Fruit fly (Drosophila melanogaster) whole organism, embryonic: ENCODE measurements around the gene crq.
A peak's percentile ranks its signal among the peaks of the same experiment; 100 is the strongest.

Source experiments
- Blimp-1 ChIP-seq: fragments of 200-800 bp; sonication (Bioruptor generic); optimal IDR thresholded peaks from 3 replicates; lab custom pipeline; 2018; ENCODE audit warnings: missing biosample characterization, missing genetic modification characterization, mild to moderate bottlenecking, moderate library complexity, missing genetic modification reagents
- C15 ChIP-seq: fragments of 200-800 bp; sonication (Bioruptor generic); IDR thresholded peaks from 3 replicates; pipeline ENCODE4 v1.3.6; 2022; ENCODE audit warnings: missing biosample characterization, missing genetic modification characterization
- CG1024 ChIP-seq: fragments of 200-800 bp; sonication (Bioruptor generic); IDR thresholded peaks from 2 replicates; pipeline ENCODE4 v1.3.6; 2022; ENCODE audit warnings: missing biosample characterization, missing genetic modification characterization
- CG10321 ChIP-seq: fragments of 200-800 bp; sonication (Bioruptor generic); IDR thresholded peaks from 2 replicates; pipeline ENCODE4 v1.3.6; 2022; ENCODE audit warnings: missing biosample characterization, missing genetic modification characterization
- CG11247 ChIP-seq: fragments of 200-800 bp; sonication (Bioruptor generic); IDR thresholded peaks from 2 replicates; pipeline ENCODE4 v1.3.6; 2022; ENCODE audit warnings: missing biosample characterization, missing genetic modification characterization
- CG11696 ChIP-seq: fragments of 200-800 bp; sonication (Bioruptor generic); IDR thresholded peaks from 2 replicates; pipeline ENCODE4 v1.3.6; 2022; ENCODE audit warnings: missing biosample characterization, missing genetic modification characterization
- CG1233 ChIP-seq: fragments of 200-800 bp; sonication (Bioruptor generic); optimal IDR thresholded peaks from 4 replicates; lab custom pipeline; 2018; ENCODE audit warnings: missing biosample characterization, mild to moderate bottlenecking, missing genetic modification characterization
- CG12769 ChIP-seq: fragments of 200-800 bp; sonication (Bioruptor generic); optimal IDR thresholded peaks from 2 replicates; lab custom pipeline; 2019; ENCODE audit warnings: missing biosample characterization, mild to moderate bottlenecking, missing genetic modification characterization, moderate library complexity
- CG12942 ChIP-seq: fragments of 200-800 bp; sonication (Bioruptor generic); optimal IDR thresholded peaks from 3 replicates; lab custom pipeline; 2016; ENCODE audit warnings: missing biosample characterization, missing genetic modification characterization
- CG13287 ChIP-seq: fragments of 200-800 bp; sonication (Bioruptor generic); IDR thresholded peaks from 2 replicates; pipeline ENCODE4 v1.3.6; 2022; ENCODE audit warnings: missing biosample characterization, missing genetic modification characterization; ENCODE audit not compliant: partially characterized antibody
- CG15011 ChIP-seq: fragments of 200-800 bp; sonication (Bioruptor generic); optimal IDR thresholded peaks from 3 replicates; lab custom pipeline; 2018; ENCODE audit warnings: missing biosample characterization, mild to moderate bottlenecking, missing genetic modification characterization
- CG15269 ChIP-seq: fragments of 200-800 bp; sonication (Bioruptor generic); optimal IDR thresholded peaks from 2 replicates; lab custom pipeline; 2018; ENCODE audit warnings: missing biosample characterization, mild to moderate bottlenecking, missing genetic modification characterization, moderate library complexity
- CG15696 ChIP-seq: fragments of 200-800 bp; sonication (Bioruptor generic); optimal IDR thresholded peaks from 2 replicates; lab custom pipeline; 2019; ENCODE audit warnings: missing biosample characterization, mild to moderate bottlenecking, missing genetic modification characterization, moderate library complexity
- CG17385 ChIP-seq: fragments of 200-800 bp; sonication (Bioruptor generic); optimal IDR thresholded peaks from 3 replicates; lab custom pipeline; 2018; ENCODE audit warnings: missing biosample characterization, mild to moderate bottlenecking, missing genetic modification characterization
- CG2875 ChIP-seq: fragments of 200-800 bp; sonication (Bioruptor generic); optimal IDR thresholded peaks from 2 replicates; lab custom pipeline; 2017; ENCODE audit warnings: missing biosample characterization, mild to moderate bottlenecking, missing genetic modification characterization, missing genetic modification reagents
- CG34224 ChIP-seq: fragments of 200-800 bp; sonication (Bioruptor generic); IDR thresholded peaks from 3 replicates; pipeline ENCODE4 v1.3.6; 2022; ENCODE audit warnings: missing biosample characterization, missing genetic modification characterization; ENCODE audit not compliant: partially characterized antibody
- CG3726 ChIP-seq: fragments of 200-800 bp; sonication (Bioruptor generic); IDR thresholded peaks from 3 replicates; pipeline ENCODE4, ENCODE4 v1.3.6; 2022; ENCODE audit warnings: missing biosample characterization, missing genetic modification characterization
- CG4360 ChIP-seq: fragments of 200-800 bp; sonication (Bioruptor generic); IDR thresholded peaks from 2 replicates; pipeline ENCODE4 v1.3.6; 2022; ENCODE audit warnings: missing biosample characterization, missing genetic modification characterization
- CG4617 ChIP-seq: fragments of 200-800 bp; sonication (Bioruptor generic); optimal IDR thresholded peaks from 3 replicates; lab custom pipeline; 2016; ENCODE audit warnings: missing biosample characterization, missing genetic modification characterization, borderline replicate concordance
- CG9876 ChIP-seq: fragments of 200-800 bp; sonication (Bioruptor generic); optimal IDR thresholded peaks from 2 replicates; lab custom pipeline; 2016; ENCODE audit warnings: missing biosample characterization, missing genetic modification characterization
- Dfd ChIP-seq, 2 experiments: fragments of >200 bp; optimal IDR thresholded peaks; 2 replicates each; lab custom pipeline; 2017; ENCODE audit warnings: missing biosample characterization in 2 of 2, missing genetic modification characterization in 2 of 2
- ERR ChIP-seq: fragments of 200-800 bp; sonication (Bioruptor generic); optimal IDR thresholded peaks from 2 replicates; lab custom pipeline; 2016; ENCODE audit warnings: missing biosample characterization, missing genetic modification characterization
- Elba2 ChIP-seq: fragments of 200-800 bp; sonication (Bioruptor generic); optimal IDR thresholded peaks from 3 replicates; lab custom pipeline; 2016; ENCODE audit warnings: missing biosample characterization, missing genetic modification characterization
- Ets65A ChIP-seq: fragments of 200-800 bp; sonication (Bioruptor generic); peaks from one replicate; lab custom pipeline; 2016; ENCODE audit warnings: missing biosample characterization, missing genetic modification characterization
- Lim3 ChIP-seq: fragments of 200-800 bp; sonication (Bioruptor generic); IDR thresholded peaks from 2 replicates; pipeline ENCODE4 v1.3.6; 2022; ENCODE audit warnings: missing biosample characterization, missing genetic modification characterization
- MTF-1 ChIP-seq: fragments of 200-800 bp; sonication (Bioruptor generic); optimal IDR thresholded peaks from 2 replicates; lab custom pipeline; 2018; ENCODE audit warnings: missing biosample characterization, mild to moderate bottlenecking, missing genetic modification characterization, borderline replicate concordance
- Myb ChIP-seq: fragments of 200-800 bp; sonication (Bioruptor generic); optimal IDR thresholded peaks from 2 replicates; lab custom pipeline; 2016; ENCODE audit warnings: missing biosample characterization, missing genetic modification characterization
- Sin3A ChIP-seq: fragments of >200 bp; optimal IDR thresholded peaks from 2 replicates; lab custom pipeline; 2018
- al ChIP-seq: fragments of 200-800 bp; sonication (Bioruptor generic); IDR thresholded peaks from 2 replicates; pipeline ENCODE4 v1.3.6; 2022; ENCODE audit warnings: missing biosample characterization, missing genetic modification characterization
- amos ChIP-seq: fragments of 200-800 bp; sonication (Bioruptor generic); IDR thresholded peaks from 2 replicates; pipeline ENCODE4 v1.3.6; 2022; ENCODE audit warnings: missing biosample characterization, missing genetic modification characterization; ENCODE audit not compliant: partially characterized antibody
- ci ChIP-seq: fragments of 200-800 bp; sonication (Bioruptor generic); IDR thresholded peaks from 3 replicates; pipeline ENCODE4 v1.3.6; 2022; ENCODE audit warnings: missing biosample characterization, missing genetic modification characterization
- corto ChIP-seq: fragments of 200-800 bp; sonication (Bioruptor generic); optimal IDR thresholded peaks from 2 replicates; lab custom pipeline; 2016; ENCODE audit warnings: missing biosample characterization, mild to moderate bottlenecking, missing genetic modification characterization, moderate library complexity
- da ChIP-seq: fragments of 200-800 bp; sonication (Bioruptor generic); optimal IDR thresholded peaks from 2 replicates; lab custom pipeline; 2016; ENCODE audit warnings: missing biosample characterization, missing genetic modification characterization
- dmrt99B ChIP-seq: fragments of 200-800 bp; sonication (Bioruptor generic); optimal IDR thresholded peaks from 2 replicates; lab custom pipeline; 2018; ENCODE audit warnings: missing biosample characterization, mild to moderate bottlenecking, missing genetic modification characterization, moderate library complexity
- fd64A ChIP-seq: fragments of 200-800 bp; sonication (Bioruptor generic); optimal IDR thresholded peaks from 3 replicates; lab custom pipeline; 2018; ENCODE audit warnings: missing biosample characterization, mild to moderate bottlenecking, missing genetic modification characterization
- h ChIP-seq: fragments of >200 bp; optimal IDR thresholded peaks from 2 replicates; lab custom pipeline; 2017
- otp ChIP-seq: fragments of 200-800 bp; sonication (Bioruptor generic); IDR thresholded peaks from 3 replicates; pipeline ENCODE4, ENCODE4 v1.3.6; 2022; ENCODE audit warnings: missing biosample characterization, missing genetic modification characterization
- pfk ChIP-seq: fragments of 200-800 bp; sonication (Bioruptor generic); optimal IDR thresholded peaks from 2 replicates; lab custom pipeline; 2018; ENCODE audit warnings: missing biosample characterization, mild to moderate bottlenecking, missing genetic modification characterization, moderate library complexity
- pho ChIP-seq: fragments of 200-800 bp; sonication (Bioruptor generic); optimal IDR thresholded peaks from 2 replicates; lab custom pipeline; 2016; ENCODE audit warnings: missing biosample characterization, missing genetic modification characterization
- row ChIP-seq: fragments of 200-800 bp; sonication (Bioruptor generic); IDR thresholded peaks from 3 replicates; pipeline ENCODE4 v1.3.6; 2022; ENCODE audit warnings: missing biosample characterization, missing genetic modification characterization
- run ChIP-seq: fragments of 200-800 bp; sonication (Bioruptor generic); optimal IDR thresholded peaks from 3 replicates; lab custom pipeline; 2018; ENCODE audit warnings: missing biosample characterization, mild to moderate bottlenecking, missing genetic modification characterization
- sens-2 ChIP-seq: fragments of 200-800 bp; sonication (Bioruptor generic); IDR thresholded peaks from 2 replicates; pipeline ENCODE4 v1.3.6; 2022; ENCODE audit warnings: missing biosample characterization, missing genetic modification characterization
- slou ChIP-seq: fragments of 200-800 bp; sonication (Bioruptor generic); optimal IDR thresholded peaks from 3 replicates; lab custom pipeline; 2016; ENCODE audit warnings: missing biosample characterization, missing genetic modification characterization
- sqz ChIP-seq: fragments of 200-800 bp; sonication (Bioruptor generic); optimal IDR thresholded peaks from 3 replicates; lab custom pipeline; 2018; ENCODE audit warnings: missing biosample characterization, mild to moderate bottlenecking, missing genetic modification characterization
- sr ChIP-seq: fragments of 200-800 bp; sonication (Bioruptor generic); IDR thresholded peaks from 3 replicates; pipeline ENCODE4 v1.3.6; 2022; ENCODE audit warnings: missing biosample characterization, missing genetic modification characterization
- sug ChIP-seq: fragments of 200-800 bp; optimal IDR thresholded peaks from 2 replicates; lab custom pipeline; 2019; ENCODE audit warnings: missing biosample characterization, mild to moderate bottlenecking, missing genetic modification characterization, moderate library complexity
- vfl ChIP-seq: fragments of 200-800 bp; sonication (Bioruptor generic); optimal IDR thresholded peaks from 2 replicates; lab custom pipeline; 2016; ENCODE audit warnings: missing biosample characterization, missing genetic modification characterization
- wek ChIP-seq: fragments of 200-800 bp; sonication (Bioruptor generic); optimal IDR thresholded peaks from 3 replicates; lab custom pipeline; 2018; ENCODE audit warnings: missing biosample characterization, mild to moderate bottlenecking, missing genetic modification characterization, moderate library complexity

The crq gene

DNA sequence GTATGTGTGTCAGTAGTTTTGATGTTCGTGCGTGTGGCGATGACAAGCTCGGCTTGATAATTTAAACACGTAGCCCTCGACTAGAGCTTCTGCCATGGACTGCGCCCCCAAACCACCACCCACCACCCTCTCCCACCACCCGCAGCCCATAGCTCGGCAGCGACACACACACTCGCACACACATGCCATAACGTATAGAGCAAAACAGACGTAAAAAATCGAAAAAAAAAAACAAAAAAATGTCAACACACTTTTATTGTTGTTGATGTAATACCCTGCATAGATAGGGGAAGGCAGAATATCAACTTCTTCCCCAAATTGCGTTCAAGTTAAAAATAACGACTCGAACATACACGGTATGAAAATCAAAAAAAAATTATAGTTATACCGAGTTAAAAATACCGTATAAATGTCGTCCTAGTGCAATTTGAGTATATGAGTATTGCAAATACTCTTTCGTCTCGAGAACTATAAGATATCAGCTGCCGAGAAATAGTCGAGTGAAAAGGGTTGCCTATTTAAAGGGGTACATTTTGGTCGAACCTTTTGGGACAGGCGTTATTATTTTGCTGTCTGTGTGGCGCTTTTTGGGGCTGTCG, 17.6 kb upstream of the crq start (continued):
- TF ChIP-seq otp (0 out of 3 replicates have a peak, but pooled peaks have one; percentile 18), da (GFP tag; lab: Kevin White, UChicago) (peak; percentile 66), al (GFP tag; lab: Robert Waterston, UW) (peak; percentile 52), CG10321 (GFP tag; lab: Robert Waterston, UW) (peak; percentile 18; the same call in 1 of the 2 replicates), ci (GFP tag; lab: Robert Waterston, UW) (peak; percentile 71), pfk (GFP tag; lab: Kevin White, UChicago) (no peak), CG3726 (GFP tag; lab: Robert Waterston, UW) (peak; percentile 71; the same call in 2 of the 3 replicates), Sin3A (lab: Kevin White, UChicago) (no peak), CG11247 (GFP tag; lab: Robert Waterston, UW) (no peak), wek (no peak), sug (tag; lab: Kevin White, UChicago) (peak; percentile 79), Lim3 (GFP tag; lab: Robert Waterston, UW) (0 out of 2 replicates have a peak, but pooled peaks have one; percentile 11), slou (GFP tag; lab: Kevin White, UChicago) (peak; percentile 73), CG13287 (GFP tag; lab: Robert Waterston, UW) (no peak), ERR (GFP tag; lab: Kevin White, UChicago) (peak; percentile 61), CG9876 (peak; percentile 68), CG15269 (tag; lab: Kevin White, UChicago) (peak; percentile 84), run (tag; lab: Kevin White, UChicago) (peak; percentile 30), CG15696 (tag; lab: Kevin White, UChicago) (no peak), CG11696 (GFP tag; lab: Robert Waterston, UW) (peak; percentile 60), Elba2 (GFP tag; lab: Kevin White, UChicago) (no peak), CG1024 (GFP tag; lab: Robert Waterston, UW) (no peak), CG17385 (peak; percentile 65), dmrt99B (tag; lab: Kevin White, UChicago) (peak; percentile 83), CG34224 (GFP tag; lab: Robert Waterston, UW) (0 out of 3 replicates have a peak, but pooled peaks have one; percentile 35), fd64A (GFP tag; lab: Kevin White, UChicago) (no peak), Blimp-1 (GFP tag; lab: Kevin White, UChicago) (peak; percentile 64), MTF-1 (GFP tag; lab: Kevin White, UChicago) (no peak), corto (peak; percentile 53), Dfd (GFP tag; optimal IDR thresholded peaks at IDR 0.05; lab: Kevin White, UChicago) (no peak), CG15011 (GFP tag; lab: Kevin White, UChicago) (peak; percentile 73), CG4617 (GFP tag; lab: Kevin White, UChicago) (peak; percentile 17), CG2875 (GFP tag; lab: Kevin White, UChicago) (peak; percentile 62), sr (GFP tag; lab: Robert Waterston, UW) (no peak), pho (GFP tag; lab: Kevin White, UChicago) (peak; percentile 82), vfl (GFP tag; lab: Kevin White, UChicago) (peak; percentile 77), row (peak; percentile 95), Myb (GFP tag; lab: Kevin White, UChicago) (peak; percentile 71), Ets65A (peak; percentile 98), sens-2 (GFP tag; lab: Robert Waterston, UW) (0 out of 2 replicates have a peak, but pooled peaks have one; percentile 25), sqz (GFP tag; lab: Kevin White, UChicago) (peak; percentile 82), CG12942 (GFP tag; lab: Kevin White, UChicago) (peak; percentile 60), C15 (no peak), CG4360 (GFP tag; lab: Robert Waterston, UW) (no peak), amos (no peak), CG12769 (tag; lab: Kevin White, UChicago) (no peak), CG1233 (peak; percentile 58), h (lab: Kevin White, UChicago) (no peak)
- TF ChIP-seq, all 482 proteins: peak for 358
